Fruit fly (Drosophila melanogaster) whole organism, prepupa: ENCODE measurements around the gene CG6938.

Experiments used
- Blimp-1 ChIP-seq: fragments of 200-800 bp; sonication (Bioruptor generic); optimal IDR thresholded peaks from 3 replicates; lab custom pipeline; 2017; ENCODE audit warnings: missing biosample characterization, missing genetic modification characterization, mild to moderate bottlenecking, moderate library complexity, missing genetic modification reagents
- CG16779 ChIP-seq: fragments of 200-800 bp; sonication (Bioruptor generic); optimal IDR thresholded peaks from 3 replicates; lab custom pipeline; 2017; ENCODE audit warnings: missing biosample characterization, mild to moderate bottlenecking, missing genetic modification characterization
- CG34406 ChIP-seq: fragments of 200-800 bp; sonication (Bioruptor generic); optimal IDR thresholded peaks from 3 replicates; lab custom pipeline; 2016; ENCODE audit warnings: missing biosample characterization, missing genetic modification characterization
- CG8632 ChIP-seq: fragments of 200-800 bp; sonication (Bioruptor generic); optimal IDR thresholded peaks from 3 replicates; lab custom pipeline; 2016; ENCODE audit warnings: missing biosample characterization, missing genetic modification characterization
- Gug ChIP-seq: fragments of 200-800 bp; sonication (Bioruptor generic); IDR thresholded peaks from 2 replicates; pipeline ENCODE4 v1.3.6; 2022; ENCODE audit warnings: missing biosample characterization, missing genetic modification characterization
- Hr4 ChIP-seq: fragments of 200-800 bp; sonication (Bioruptor generic); optimal IDR thresholded peaks from 3 replicates; lab custom pipeline; 2016; ENCODE audit warnings: missing biosample characterization, missing genetic modification characterization
- Sox102F ChIP-seq: fragments of 200-800 bp; sonication (Bioruptor generic); optimal IDR thresholded peaks from 2 replicates; lab custom pipeline; 2016; ENCODE audit warnings: missing biosample characterization, mild to moderate bottlenecking, missing genetic modification characterization
- Sox14 ChIP-seq: fragments of 200-800 bp; sonication (Bioruptor generic); optimal IDR thresholded peaks from 3 replicates; lab custom pipeline; 2016; ENCODE audit warnings: missing biosample characterization, missing genetic modification characterization
- svp ChIP-seq: fragments of 200-800 bp; sonication (Bioruptor generic); peaks from one replicate; lab custom pipeline; 2016; ENCODE audit warnings: missing biosample characterization, missing genetic modification characterization

DNA sequence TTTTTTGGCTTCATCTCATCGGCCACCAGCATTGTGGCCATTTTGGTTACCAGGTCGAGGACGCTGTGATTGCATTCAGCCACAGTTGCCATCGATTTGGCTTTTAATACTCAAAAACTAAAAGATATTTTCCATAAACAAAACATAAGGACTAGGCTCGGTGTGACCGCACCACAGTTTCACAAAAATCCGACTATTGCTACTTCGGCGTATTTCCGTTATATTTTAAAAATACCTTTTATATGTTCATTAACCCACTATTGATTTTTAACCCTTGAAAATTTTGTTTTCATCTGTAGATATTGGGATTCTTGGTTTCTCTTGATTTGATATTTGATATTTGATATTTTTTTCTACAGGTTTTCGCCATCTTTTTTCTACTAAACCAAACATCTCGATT lies 13.3 kb downstream of the CG6938 start, which contains the start of gene Grip163:
- TF ChIP-seq Hr4 (no peak), CG16779 (tag; lab: Kevin White, UChicago) (no peak), svp (no peak), Blimp-1 (GFP tag; lab: Kevin White, UChicago) (no peak), CG8632 (GFP tag; lab: Kevin White, UChicago) (no peak), Sox102F (no peak), Sox14 (GFP tag; lab: Kevin White, UChicago) (no peak), CG34406 (GFP tag; lab: Kevin White, UChicago) (no peak), Gug (no peak)
